Worm (Caenorhabditis elegans) whole organism, midembryonic: ENCODE data around the gene oac-7.

Experiments used
- cog-1 ChIP-seq: sonication (generic microtip); optimal IDR thresholded peaks from 2 replicates; lab custom pipeline; 2016; ENCODE audit warnings: missing genetic modification characterization, missing compliant biosample characterization
- klf-2 ChIP-seq: fragments of 200-800 bp; sonication (Bioruptor generic); conservative IDR thresholded peaks from 2 replicates; pipeline ENCODE4 v1.3.6; 2022; ENCODE audit warnings: missing genetic modification reagents, missing genetic modification characterization, missing compliant biosample characterization
- med-1 ChIP-seq: sonication (generic microtip); optimal IDR thresholded peaks from 2 replicates; lab custom pipeline; 2017; ENCODE audit warnings: missing genetic modification characterization, mild to moderate bottlenecking, missing compliant biosample characterization, antibody characterized with exemption, missing genetic modification reagents; ENCODE audit not compliant: insufficient read depth

DNA sequence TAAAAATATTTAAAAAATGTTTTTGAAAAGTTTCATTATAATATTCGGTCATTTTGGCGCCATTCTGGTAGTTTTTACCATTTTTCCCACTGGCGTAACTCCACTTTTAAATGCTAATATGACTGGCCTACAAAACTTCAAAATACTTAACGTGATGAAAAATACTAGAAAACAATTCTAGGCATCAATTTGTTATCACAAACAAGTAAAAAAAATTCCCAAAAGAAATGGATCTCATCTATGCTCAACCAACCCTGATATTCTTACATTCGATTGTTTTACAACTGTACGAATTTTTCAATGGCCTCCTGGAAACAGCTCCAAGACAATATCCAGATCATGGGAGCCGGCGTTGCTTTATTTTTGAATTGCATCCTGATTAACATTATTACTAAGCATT lies 5.4 kb downstream of the oac-7 start, which contains the start of gene str-214:
- TF ChIP-seq med-1 (GFP tag; lab: Kevin White, UChicago), result no peak
- TF ChIP-seq cog-1 (tag; lab: Kevin White, UChicago), result no peak
- no peak for TF ChIP-seq klf-2 (GFP tag; lab: Robert Waterston, UW)
